Worm (Caenorhabditis elegans) whole organism, L4/young adult: Measurements from ENCODE around the gene F52D2.6.

Experiments used
- W03F9.2 ChIP-seq: fragments of 150-350 bp; optimal IDR thresholded peaks from 2 replicates; lab custom pipeline; 2014; ENCODE audit warnings: missing biosample characterization, missing genetic modification characterization
- him-1 ChIP-seq: sonication (generic microtip); optimal IDR thresholded peaks from 2 replicates; lab custom pipeline; 2016; ENCODE audit warnings: missing genotype, missing genetic modification reagents, missing genetic modification characterization, missing compliant biosample characterization

DNA sequence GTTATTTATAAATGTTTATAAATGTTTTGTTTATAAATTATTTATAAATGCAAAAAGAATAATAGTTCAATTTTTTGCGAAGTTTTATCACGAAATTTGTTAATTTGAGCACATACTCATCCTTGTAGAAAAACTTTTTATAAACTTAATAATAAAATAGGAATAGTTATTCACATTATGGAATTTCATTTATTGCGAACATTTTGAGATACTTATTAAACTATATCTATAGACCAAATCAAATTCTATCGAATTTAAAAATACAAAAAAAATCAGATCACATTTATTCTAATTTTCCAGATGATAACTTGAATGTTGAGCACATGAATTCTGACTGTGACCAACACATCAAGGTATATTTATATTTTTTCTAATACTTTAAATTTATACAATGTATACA is 43.1 kb downstream of the F52D2.6 start, which contains the start of gene Y102A11A.3:
- TF ChIP-seq him-1 (tag; lab: Kevin White, UChicago): no peak
- no peak for TF ChIP-seq W03F9.2 (tag; lab: Kevin White, UChicago)
